Fruit fly (Drosophila melanogaster): ENCODE measurements around the gene CG14551.

Gene CG14551

dm6 chr3R:26058066-26058465 lies 4.7 kb downstream of the CG14551 start, which contains the start of the genes PIG-P and Tcs6 (continued):
- TF ChIP-seq schlank (tag; optimal IDR thresholded peaks at IDR 0.05) (no peak), fd96Cb (tag; optimal IDR thresholded peaks at IDR 0.05) (no peak), CG10267 (tag; optimal IDR thresholded peaks at IDR 0.05) (peak; percentile 34), dpn (GFP tag; optimal IDR thresholded peaks at IDR 0.05) (no peak), stwl (tag; optimal IDR thresholded peaks at IDR 0.05) (peak; percentile 26), Fer2 (tag; optimal IDR thresholded peaks at IDR 0.05) (no peak), wor (GFP tag; IDR thresholded peaks at IDR 0.05) (no peak), Lpt (GFP tag; optimal IDR thresholded peaks at IDR 0.05) (no peak), usp (GFP tag; optimal IDR thresholded peaks at IDR 0.05) (no peak), CG17385 (GFP tag; optimal IDR thresholded peaks at IDR 0.05) (peak; percentile 95), MTF-1 (GFP tag; optimal IDR thresholded peaks at IDR 0.05; ENCODE audit: borderline replicate concordance) (no peak), CG10565 (GFP tag; optimal IDR thresholded peaks at IDR 0.05) (no peak), mld (GFP tag; IDR thresholded peaks at IDR 0.05; ENCODE audit: partially characterized antibody) (no peak), gro (GFP tag; optimal IDR thresholded peaks at IDR 0.05) (no peak), peb (GFP tag; IDR thresholded peaks at IDR 0.05) (no peak), CG6254 (GFP tag; optimal IDR thresholded peaks at IDR 0.05) (no peak), Bdp1 (GFP tag; optimal IDR thresholded peaks at IDR 0.05) (no peak), crp (GFP tag; optimal IDR thresholded peaks at IDR 0.05) (peak; percentile 56 to 90), CG14965 (GFP tag; optimal IDR thresholded peaks at IDR 0.05; ENCODE audit: borderline replicate concordance) (no peak), ara (GFP tag; IDR thresholded peaks at IDR 0.05) (no peak), CoRest (tag; optimal IDR thresholded peaks at IDR 0.05) (no peak), Side (GFP tag; optimal IDR thresholded peaks at IDR 0.05) (no peak), cas (GFP tag; IDR thresholded peaks at IDR 0.05) (no peak), sens (GFP tag) (peak; percentile 26), CG10431 (GFP tag; optimal IDR thresholded peaks at IDR 0.05) (no peak), Dp (GFP tag; optimal IDR thresholded peaks at IDR 0.05) (peak; percentile 53), pzg (GFP tag; optimal IDR thresholded peaks at IDR 0.05) (peak; percentile 41), CG9727 (GFP tag; optimal IDR thresholded peaks at IDR 0.05) (no peak), CG1603 (tag; optimal IDR thresholded peaks at IDR 0.05) (peak; percentile 28), sna (GFP tag; IDR thresholded peaks at IDR 0.05; ENCODE audit: partially characterized antibody) (no peak), Nf-YB (GFP tag; optimal IDR thresholded peaks at IDR 0.05) (peak; percentile 4), CG12744 (GFP tag; optimal IDR thresholded peaks at IDR 0.05) (no peak), dm (GFP tag; optimal IDR thresholded peaks at IDR 0.05) (no peak), fu2 (GFP tag; optimal IDR thresholded peaks at IDR 0.05) (no peak), MESR4 (GFP tag; optimal IDR thresholded peaks at IDR 0.05) (peak; percentile 22), CG4617 (GFP tag; optimal IDR thresholded peaks at IDR 0.05; ENCODE audit: borderline replicate concordance) (peak; percentile 5), ewg (GFP tag; optimal IDR thresholded peaks at IDR 0.05) (no peak), abd-A (tag; optimal IDR thresholded peaks at IDR 0.05) (no peak), Atf3 (GFP tag; optimal IDR thresholded peaks at IDR 0.05) (no peak), emc (GFP tag; optimal IDR thresholded peaks at IDR 0.05) (no peak), otp (GFP tag; IDR thresholded peaks at IDR 0.05) (no peak), CG31441 (GFP tag; IDR thresholded peaks at IDR 0.05) (no peak), Gsc (GFP tag; IDR thresholded peaks at IDR 0.05) (no peak), h (optimal IDR thresholded peaks at IDR 0.05) (no peak), tna (GFP tag; IDR thresholded peaks at IDR 0.05; ENCODE audit: partially characterized antibody) (no peak), en (GFP tag; optimal IDR thresholded peaks at IDR 0.05) (no peak), CG31365 (tag; optimal IDR thresholded peaks at IDR 0.05) (no peak), Nf-YC (tag; optimal IDR thresholded peaks at IDR 0.05) (peak; percentile 16), Hr78 (GFP tag; optimal IDR thresholded peaks at IDR 0.05) (no peak), lbe (GFP tag; optimal IDR thresholded peaks at IDR 0.05) (peak; percentile 44), Ets97D (GFP tag; optimal IDR thresholded peaks at IDR 0.05) (peak; percentile 41)

Measured in whole organism, embryonic.